Fruit fly (Drosophila melanogaster) whole organism, embryonic: ENCODE measurements around the gene NFAT.
A peak's percentile ranks its signal among the peaks of the same experiment; 100 is the strongest.

Experiments
- Ada2b ChIP-seq: fragments of 200-800 bp; sonication (Bioruptor generic); IDR thresholded peaks from 2 replicates; pipeline ENCODE4 v1.3.6; 2022; ENCODE audit warnings: missing biosample characterization, missing genetic modification characterization
- Asciz ChIP-seq: fragments of 200-800 bp; sonication (Bioruptor generic); optimal IDR thresholded peaks from 2 replicates; lab custom pipeline; 2017; ENCODE audit warnings: missing biosample characterization, mild to moderate bottlenecking, missing genetic modification characterization, missing genetic modification reagents
- Awh ChIP-seq: fragments of 200-800 bp; sonication (Bioruptor generic); IDR thresholded peaks from 2 replicates; pipeline ENCODE4, ENCODE4 v1.3.6; 2022; ENCODE audit warnings: missing biosample characterization, missing genetic modification characterization
- B-H1 ChIP-seq: fragments of 200-800 bp; sonication (Bioruptor generic); IDR thresholded peaks from 3 replicates; pipeline ENCODE4 v1.3.6; 2022; ENCODE audit warnings: missing biosample characterization, missing genetic modification characterization
- BEAF-32 ChIP-seq: fragments of 200-800 bp; sonication (Bioruptor generic); optimal IDR thresholded peaks from 3 replicates; lab custom pipeline; 2017; ENCODE audit warnings: missing biosample characterization, missing genetic modification characterization, mild to moderate bottlenecking, moderate library complexity, missing genetic modification reagents
- Bgb ChIP-seq: fragments of 200-800 bp; sonication (Bioruptor generic); IDR thresholded peaks from 2 replicates; pipeline ENCODE4 v1.3.6; 2022; ENCODE audit warnings: missing biosample characterization, missing genetic modification characterization; ENCODE audit not compliant: partially characterized antibody
- CG10654 ChIP-seq: fragments of 200-800 bp; sonication (Bioruptor generic); optimal IDR thresholded peaks from 2 replicates; lab custom pipeline; 2016; ENCODE audit warnings: missing biosample characterization, missing genetic modification characterization
- CG11398 ChIP-seq: fragments of 200-800 bp; sonication (Bioruptor generic); optimal IDR thresholded peaks from 2 replicates; lab custom pipeline; 2016; ENCODE audit warnings: missing biosample characterization, missing genetic modification characterization
- CG11696 ChIP-seq: fragments of 200-800 bp; sonication (Bioruptor generic); IDR thresholded peaks from 2 replicates; pipeline ENCODE4 v1.3.6; 2022; ENCODE audit warnings: missing biosample characterization, missing genetic modification characterization
- CG13424 ChIP-seq: fragments of 200-800 bp; sonication (Bioruptor generic); optimal IDR thresholded peaks from 2 replicates; lab custom pipeline; 2019; ENCODE audit warnings: missing biosample characterization, mild to moderate bottlenecking, missing genetic modification characterization, moderate library complexity
- CG1603 ChIP-seq: fragments of 200-800 bp; sonication (Bioruptor generic); optimal IDR thresholded peaks from 2 replicates; lab custom pipeline; 2019; ENCODE audit warnings: missing biosample characterization, mild to moderate bottlenecking, missing genetic modification characterization, moderate library complexity
- CG16863 ChIP-seq: fragments of 200-800 bp; sonication (Bioruptor generic); optimal IDR thresholded peaks from 3 replicates; lab custom pipeline; 2016; ENCODE audit warnings: missing biosample characterization, missing genetic modification characterization
- CG17612 ChIP-seq: fragments of 200-800 bp; sonication (Bioruptor generic); IDR thresholded peaks from 2 replicates; pipeline ENCODE4 v1.3.6; 2022; ENCODE audit warnings: missing biosample characterization, missing genetic modification characterization
- CG17802 ChIP-seq: fragments of 200-800 bp; sonication (Bioruptor generic); optimal IDR thresholded peaks from 2 replicates; lab custom pipeline; 2018; ENCODE audit warnings: missing biosample characterization, mild to moderate bottlenecking, missing genetic modification characterization, moderate library complexity
- CG3065 ChIP-seq: fragments of 200-800 bp; sonication (Bioruptor generic); optimal IDR thresholded peaks from 2 replicates; lab custom pipeline; 2016; ENCODE audit warnings: missing biosample characterization, missing genetic modification characterization
- CG31388 ChIP-seq: fragments of 200-800 bp; sonication (Bioruptor generic); optimal IDR thresholded peaks from 2 replicates; lab custom pipeline; 2016; ENCODE audit warnings: missing biosample characterization, missing genetic modification characterization
- CG4617 ChIP-seq: fragments of 200-800 bp; sonication (Bioruptor generic); optimal IDR thresholded peaks from 3 replicates; lab custom pipeline; 2016; ENCODE audit warnings: missing biosample characterization, missing genetic modification characterization, borderline replicate concordance
- CG7357 ChIP-seq: fragments of 200-800 bp; sonication (Bioruptor generic); IDR thresholded peaks from 3 replicates; pipeline ENCODE4 v1.3.6; 2022; ENCODE audit warnings: missing biosample characterization, missing genetic modification characterization
- CG8290 ChIP-seq, 3 experiments: fragments of 200-800 bp; sonication (Bioruptor generic); optimal IDR thresholded peaks; 2 replicates each; lab custom pipeline; 2016 to 2019; ENCODE audit warnings: missing biosample characterization in 3 of 3, missing genetic modification characterization in 3 of 3, mild to moderate bottlenecking in 2 of 3, moderate library complexity in 1 of 3
- D19A ChIP-seq: fragments of 200-800 bp; optimal IDR thresholded peaks from 3 replicates; lab custom pipeline; 2019; ENCODE audit warnings: missing biosample characterization, mild to moderate bottlenecking, missing genetic modification characterization, moderate library complexity
- Dbx ChIP-seq: fragments of 200-800 bp; sonication (Bioruptor generic); IDR thresholded peaks from 3 replicates; pipeline ENCODE4 v1.3.6; 2022; ENCODE audit warnings: missing biosample characterization, missing genetic modification characterization
- Dip3 ChIP-seq: fragments of 200-800 bp; sonication (Bioruptor generic); optimal IDR thresholded peaks from 3 replicates; lab custom pipeline; 2016; ENCODE audit warnings: missing biosample characterization, missing genetic modification characterization
- Doc3 ChIP-seq: fragments of 200-800 bp; sonication (Bioruptor generic); IDR thresholded peaks from 3 replicates; pipeline ENCODE4 v1.3.6; 2022; ENCODE audit warnings: missing biosample characterization, missing genetic modification characterization; ENCODE audit not compliant: partially characterized antibody
- Hmx ChIP-seq: fragments of 200-800 bp; sonication (Bioruptor generic); optimal IDR thresholded peaks from 2 replicates; lab custom pipeline; 2016; ENCODE audit warnings: missing biosample characterization, missing genetic modification characterization
- Max ChIP-seq: fragments of 200-800 bp; sonication (Bioruptor generic); optimal IDR thresholded peaks from 2 replicates; lab custom pipeline; 2016; ENCODE audit warnings: missing biosample characterization, mild to moderate bottlenecking, missing genetic modification characterization
- Neu2 ChIP-seq: fragments of 200-800 bp; sonication (Bioruptor generic); optimal IDR thresholded peaks from 3 replicates; lab custom pipeline; 2016; ENCODE audit warnings: missing biosample characterization, missing genetic modification characterization, borderline replicate concordance
- Optix ChIP-seq: fragments of 200-800 bp; sonication (Bioruptor generic); IDR thresholded peaks from 3 replicates; pipeline ENCODE4 v1.3.6; 2022; ENCODE audit warnings: missing biosample characterization, missing genetic modification characterization
- Sox100B ChIP-seq: fragments of 200-800 bp; sonication (Bioruptor generic); optimal IDR thresholded peaks from 3 replicates; lab custom pipeline; 2018; ENCODE audit warnings: missing biosample characterization, mild to moderate bottlenecking, missing genetic modification characterization
- Sry-δ ChIP-seq: fragments of 200-800 bp; sonication (Bioruptor generic); optimal IDR thresholded peaks from 2 replicates; lab custom pipeline; 2016; ENCODE audit warnings: missing biosample characterization, missing genetic modification characterization
- cad ChIP-seq: fragments of >200 bp; optimal IDR thresholded peaks from 2 replicates; lab custom pipeline; 2017; ENCODE audit warnings: missing biosample characterization, missing genetic modification characterization
- dpn ChIP-seq, 2 experiments: fragments of 200-800 bp; sonication (Bioruptor generic); optimal IDR thresholded peaks; 3 replicates each; lab custom pipeline; 2016; ENCODE audit warnings: missing biosample characterization in 2 of 2, missing genetic modification characterization in 2 of 2
- fd3F ChIP-seq: fragments of 200-800 bp; sonication (Bioruptor generic); optimal IDR thresholded peaks from 2 replicates; lab custom pipeline; 2018; ENCODE audit warnings: missing biosample characterization, mild to moderate bottlenecking, missing genetic modification characterization, moderate library complexity
- gem ChIP-seq: fragments of 200-800 bp; sonication (Bioruptor generic); optimal IDR thresholded peaks from 2 replicates; lab custom pipeline; 2019; ENCODE audit warnings: missing biosample characterization, mild to moderate bottlenecking, missing genetic modification characterization, moderate library complexity
- hth ChIP-seq: fragments of >200 bp; optimal IDR thresholded peaks from 2 replicates; lab custom pipeline; 2017; ENCODE audit warnings: inconsistent platforms
- jumu ChIP-seq: fragments of 200-800 bp; sonication (Bioruptor generic); optimal IDR thresholded peaks from 3 replicates; lab custom pipeline; 2016; ENCODE audit warnings: missing biosample characterization, missing genetic modification characterization
- lab ChIP-seq: fragments of 200-800 bp; sonication (Bioruptor generic); optimal IDR thresholded peaks from 3 replicates; lab custom pipeline; 2017; ENCODE audit warnings: missing biosample characterization, missing genetic modification characterization, mild to moderate bottlenecking, moderate library complexity, missing genetic modification reagents
- lola ChIP-seq, 3 experiments: fragments of >200 bp in 2 of 3; fragments of 200-800 bp in 1 of 3; sonication (Bioruptor generic) in 1 of 3; optimal IDR thresholded peaks; 2 replicates each; lab custom pipeline; 2017 to 2019; ENCODE audit warnings: missing biosample characterization in 3 of 3, missing genetic modification characterization in 3 of 3, mild to moderate bottlenecking in 1 of 3, moderate library complexity in 1 of 3
- nerfin-2 ChIP-seq: fragments of 200-800 bp; sonication (Bioruptor generic); IDR thresholded peaks from 2 replicates; pipeline ENCODE4 v1.3.6; 2022; ENCODE audit warnings: missing biosample characterization, missing genetic modification characterization; ENCODE audit not compliant: partially characterized antibody
- onecut ChIP-seq: fragments of 200-800 bp; sonication (Bioruptor generic); IDR thresholded peaks from 2 replicates; pipeline ENCODE4 v1.3.6; 2022; ENCODE audit warnings: missing biosample characterization, missing genetic modification characterization
- otp ChIP-seq: fragments of 200-800 bp; sonication (Bioruptor generic); IDR thresholded peaks from 3 replicates; pipeline ENCODE4, ENCODE4 v1.3.6; 2022; ENCODE audit warnings: missing biosample characterization, missing genetic modification characterization
- p53 ChIP-seq: fragments of 200-800 bp; sonication (Bioruptor generic); optimal IDR thresholded peaks from 2 replicates; lab custom pipeline; 2016; ENCODE audit warnings: missing biosample characterization, missing genetic modification characterization
- psq ChIP-seq: fragments of 200-800 bp; sonication (Bioruptor generic); optimal IDR thresholded peaks from 2 replicates; lab custom pipeline; 2017; ENCODE audit warnings: missing biosample characterization, missing genetic modification characterization
- ro ChIP-seq: fragments of 200-800 bp; sonication (Bioruptor generic); IDR thresholded peaks from 2 replicates; pipeline ENCODE4 v1.3.6; 2022; ENCODE audit warnings: missing biosample characterization, missing genetic modification characterization
- stc ChIP-seq: fragments of 200-800 bp; sonication (Bioruptor generic); IDR thresholded peaks from 2 replicates; pipeline ENCODE4 v1.3.6; 2022; ENCODE audit warnings: missing biosample characterization, missing genetic modification characterization
- stwl ChIP-seq: fragments of 200-800 bp; sonication (Bioruptor generic); optimal IDR thresholded peaks from 3 replicates; lab custom pipeline; 2018; ENCODE audit warnings: missing biosample characterization, mild to moderate bottlenecking, missing genetic modification characterization, moderate library complexity
- trh ChIP-seq: fragments of 200-800 bp; sonication (Bioruptor generic); optimal IDR thresholded peaks from 2 replicates; lab custom pipeline; 2016; ENCODE audit warnings: missing biosample characterization, missing genetic modification characterization
- ttk ChIP-seq: fragments of 200-800 bp; sonication (Bioruptor generic); IDR thresholded peaks from 2 replicates; pipeline ENCODE4 v2.1.2; 2022; ENCODE audit warnings: missing biosample characterization, missing genetic modification characterization
- vfl ChIP-seq: fragments of 200-800 bp; sonication (Bioruptor generic); optimal IDR thresholded peaks from 2 replicates; lab custom pipeline; 2016; ENCODE audit warnings: missing biosample characterization, missing genetic modification characterization
- zen ChIP-seq: fragments of 200-800 bp; sonication (Bioruptor generic); optimal IDR thresholded peaks from 3 replicates; lab custom pipeline; 2018; ENCODE audit warnings: missing biosample characterization, mild to moderate bottlenecking, missing genetic modification characterization, moderate library complexity

The NFAT gene

DNA sequence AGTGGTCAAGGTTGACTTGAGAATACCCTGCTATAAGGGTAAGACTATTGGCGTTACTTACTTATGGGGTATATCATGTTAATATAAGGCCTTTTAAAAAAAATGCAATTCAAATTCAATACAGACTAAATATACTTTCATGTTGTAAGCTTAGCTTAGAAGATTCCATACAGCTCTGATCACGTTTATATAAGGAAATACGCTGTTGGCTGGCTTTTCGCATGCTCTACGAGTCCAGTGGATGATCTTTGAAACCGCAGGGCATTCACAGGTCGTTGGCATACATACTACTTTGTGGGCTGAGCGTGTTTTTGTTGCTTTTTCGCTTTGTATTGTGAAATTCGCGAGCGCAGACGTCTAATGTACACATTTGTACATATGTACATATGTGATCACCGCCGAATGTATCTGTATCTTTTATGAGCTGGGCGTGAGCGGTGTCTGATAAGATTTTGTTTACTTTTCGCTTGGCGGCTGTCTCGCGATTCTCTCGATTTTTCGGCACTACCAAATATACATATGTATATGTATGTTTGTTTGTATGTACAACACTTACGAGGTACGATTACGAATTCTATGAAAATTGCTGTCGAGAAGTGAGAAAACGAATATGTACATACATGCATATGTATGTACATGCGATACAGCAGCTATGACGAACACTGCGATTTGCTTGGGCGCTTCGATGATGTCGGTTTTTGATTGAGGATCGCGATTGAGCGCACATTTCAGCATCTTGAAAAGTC lies 9.9 kb downstream of the NFAT start (continued):
- TF ChIP-seq Sox100B (peak; percentile 44), Ada2b (GFP tag; lab: Robert Waterston, UW) (no peak), stwl (no peak), dpn (GFP tag; optimal IDR thresholded peaks at IDR 0.05; lab: Kevin White, UChicago) (peak; percentile 23 to 44), fd3F (GFP tag; lab: Kevin White, UChicago) (peak; percentile 28), onecut (peak; percentile 39; the same call in 1 of the 2 replicates), Doc3 (no peak), Awh (GFP tag; lab: Robert Waterston, UW) (peak; percentile 61; the same call in 1 of the 2 replicates), zen (no peak), CG17612 (GFP tag; lab: Robert Waterston, UW) (no peak), psq (GFP tag; lab: Kevin White, UChicago) (no peak), CG13424 (tag; lab: Kevin White, UChicago) (peak; percentile 46), vfl (GFP tag; lab: Kevin White, UChicago) (no peak), jumu (no peak), lola (GFP tag; optimal IDR thresholded peaks at IDR 0.05; lab: Kevin White, UChicago) (no peak), BEAF-32 (GFP tag; lab: Kevin White, UChicago) (no peak), otp (peak; percentile 44; the same call in 1 of the 3 replicates), cad (GFP tag; lab: Kevin White, UChicago) (no peak), D19A (tag; lab: Kevin White, UChicago) (peak; percentile 90), p53 (no peak), hth (lab: Kevin White, UChicago) (no peak), Bgb (GFP tag; lab: Robert Waterston, UW) (no peak), CG11398 (peak; percentile 24), CG7357 (GFP tag; lab: Robert Waterston, UW) (0 out of 3 replicates have a peak, but pooled peaks have one; percentile 15), Max (GFP tag; lab: Kevin White, UChicago) (peak; percentile 10), B-H1 (no peak; the same call in 2 of the 3 replicates), stc (GFP tag; lab: Robert Waterston, UW) (no peak), ro (GFP tag; lab: Robert Waterston, UW) (no peak), CG1603 (tag; lab: Kevin White, UChicago) (no peak), Asciz (peak; percentile 36), CG3065 (GFP tag; lab: Kevin White, UChicago) (no peak), trh (no peak), CG17802 (no peak), CG11696 (GFP tag; lab: Robert Waterston, UW) (no peak; the same call in 1 of the 2 replicates), CG8290 (GFP tag; optimal IDR thresholded peaks at IDR 0.05; lab: Kevin White, UChicago) (no peak), CG8290 (tag; optimal IDR thresholded peaks at IDR 0.05; lab: Kevin White, UChicago) (peak in 1 of 2 experiments; percentile 30), CG31388 (no peak), Dip3 (GFP tag; lab: Kevin White, UChicago) (peak; percentile 65), Optix (no peak), Dbx (GFP tag; lab: Robert Waterston, UW) (0 out of 3 replicates have a peak, but pooled peaks have one; percentile 49), nerfin-2 (no peak), lab (peak; percentile 83), CG10654 (GFP tag; lab: Kevin White, UChicago) (no peak), Hmx (GFP tag; lab: Kevin White, UChicago) (no peak), CG4617 (GFP tag; lab: Kevin White, UChicago) (no peak), CG16863 (GFP tag; lab: Kevin White, UChicago) (peak; percentile 7), Sry-δ (GFP tag; lab: Kevin White, UChicago) (no peak), gem (tag; lab: Kevin White, UChicago) (peak; percentile 33), ttk (GFP tag; lab: Robert Waterston, UW) (no peak), Neu2 (GFP tag; lab: Kevin White, UChicago) (no peak)
